Worm (Caenorhabditis elegans) whole organism, L1 larva: ENCODE data around the gene F52C9.5.

Experiments used
- C16A3.4 ChIP-seq: fragments of 150-350 bp; optimal IDR thresholded peaks from 2 replicates; lab custom pipeline; 2014; ENCODE audit warnings: missing biosample characterization, missing genetic modification characterization
- C34B4.2 ChIP-seq: sonication (generic microtip); optimal IDR thresholded peaks from 2 replicates; lab custom pipeline; 2017; ENCODE audit warnings: mild to moderate bottlenecking, missing genetic modification characterization, missing compliant biosample characterization
- F16B12.6 ChIP-seq: fragments of 150-350 bp; optimal IDR thresholded peaks from 2 replicates; lab custom pipeline; 2014; ENCODE audit warnings: missing biosample characterization, missing genetic modification characterization
- Y116A8C.19 ChIP-seq: sonication (generic microtip); optimal IDR thresholded peaks from 2 replicates; lab custom pipeline; 2016; ENCODE audit warnings: missing compliant biosample characterization, missing genetic modification characterization, borderline replicate concordance
- ama-1 ChIP-seq: fragments of 150-350 bp; optimal IDR thresholded peaks from 2 replicates; lab custom pipeline; 2014
- blmp-1 ChIP-seq: fragments of 150-350 bp; optimal IDR thresholded peaks from 2 replicates; lab custom pipeline; 2014; ENCODE audit warnings: missing biosample characterization, missing genetic modification characterization
- ceh-63 ChIP-seq: fragments of 200-800 bp; sonication (Bioruptor generic); optimal IDR thresholded peaks from 2 replicates; lab custom pipeline; 2018; ENCODE audit warnings: mild to moderate bottlenecking, missing genetic modification characterization, missing compliant biosample characterization
- ceh-88 ChIP-seq: fragments of 200-800 bp; sonication (Bioruptor generic); IDR thresholded peaks from 2 replicates; pipeline ENCODE4 v1.3.6; 2022; ENCODE audit warnings: missing genetic modification characterization, missing compliant biosample characterization
- dsc-1 ChIP-seq: sonication (generic microtip); optimal IDR thresholded peaks from 2 replicates; lab custom pipeline; 2016; ENCODE audit warnings: mild to moderate bottlenecking, missing genetic modification characterization, missing compliant biosample characterization
- efl-1 ChIP-seq, 4 experiments: fragments of 150-350 bp; optimal IDR thresholded peaks in 3 of 4; peaks in 1 of 4; 1 replicate in 1 of 4; 2 replicates in 3 of 4; lab custom pipeline; 2014; ENCODE audit warnings: missing biosample characterization in 2 of 4, missing genetic modification characterization in 2 of 4, missing genetic modification reagents in 2 of 4
- elt-3 ChIP-seq, 6 experiments: fragments of 150-350 bp in 1 of 6; sonication (generic microtip); optimal IDR thresholded peaks; 2 replicates each; lab custom pipeline; 2017 to 2018; ENCODE audit warnings: missing biosample characterization in 6 of 6, missing genetic modification characterization in 6 of 6, inconsistent platforms in 1 of 6
- fkh-8 ChIP-seq: sonication (generic microtip); optimal IDR thresholded peaks from 2 replicates; lab custom pipeline; 2016; ENCODE audit warnings: mild to moderate bottlenecking, missing genetic modification characterization, missing compliant biosample characterization
- fos-1 ChIP-seq: fragments of 150-350 bp; optimal IDR thresholded peaks from 2 replicates; lab custom pipeline; 2014; ENCODE audit warnings: missing biosample characterization, missing genetic modification characterization
- hlh-17 ChIP-seq: fragments of 200-800 bp; sonication (Bioruptor generic); optimal IDR thresholded peaks from 2 replicates; lab custom pipeline; 2018; ENCODE audit warnings: missing genetic modification characterization, mild to moderate bottlenecking, missing compliant biosample characterization, moderate library complexity, borderline replicate concordance
- irx-1 ChIP-seq: sonication (generic microtip); optimal IDR thresholded peaks from 2 replicates; lab custom pipeline; 2016; ENCODE audit warnings: missing genetic modification characterization, missing compliant biosample characterization
- lin-14 ChIP-seq: fragments of 200-800 bp; sonication (Bioruptor generic); optimal IDR thresholded peaks from 2 replicates; lab custom pipeline; 2018; ENCODE audit warnings: mild to moderate bottlenecking, missing genetic modification characterization, moderate library complexity, missing compliant biosample characterization
- lin-15B ChIP-seq: fragments of 150-350 bp; sonication (generic microtip); optimal IDR thresholded peaks from 3 replicates; lab custom pipeline; 2014; ENCODE audit warnings: missing biosample characterization, missing genetic modification characterization
- lir-3 ChIP-seq: sonication (generic microtip); optimal IDR thresholded peaks from 2 replicates; lab custom pipeline; 2016; ENCODE audit warnings: mild to moderate bottlenecking, missing genetic modification characterization, moderate library complexity, missing compliant biosample characterization; ENCODE audit not compliant: poor library complexity
- lsy-2 ChIP-seq, 2 experiments: fragments of 150-350 bp; optimal IDR thresholded peaks; 2 replicates each; lab custom pipeline; 2014; ENCODE audit warnings: missing biosample characterization in 2 of 2, missing genetic modification characterization in 2 of 2
- mab-9 ChIP-seq: fragments of 200-800 bp; sonication (Bioruptor generic); IDR thresholded peaks from 2 replicates; pipeline ENCODE4 v1.3.6; 2022; ENCODE audit warnings: missing genetic modification reagents, missing genetic modification characterization, missing compliant biosample characterization
- mep-1 ChIP-seq: fragments of 150-350 bp; optimal IDR thresholded peaks from 2 replicates; lab custom pipeline; 2014; ENCODE audit warnings: missing biosample characterization, missing genetic modification characterization
- nhr-11 ChIP-seq: fragments of 150-350 bp; optimal IDR thresholded peaks from 2 replicates; lab custom pipeline; 2014; ENCODE audit warnings: missing biosample characterization, missing genetic modification characterization
- nhr-19 ChIP-seq: fragments of 200-800 bp; sonication (Bioruptor generic); conservative IDR thresholded peaks from 2 replicates; pipeline ENCODE4 v1.3.6; 2022; ENCODE audit warnings: missing genetic modification characterization, missing compliant biosample characterization
- nhr-28 ChIP-seq: fragments of 150-350 bp; optimal IDR thresholded peaks from 2 replicates; lab custom pipeline; 2014; ENCODE audit warnings: missing biosample characterization, missing genetic modification characterization
- nhr-71 ChIP-seq: sonication (generic microtip); optimal IDR thresholded peaks from 2 replicates; lab custom pipeline; 2016; ENCODE audit warnings: mild to moderate bottlenecking, missing genetic modification characterization, moderate library complexity, missing compliant biosample characterization
- pag-3 ChIP-seq: sonication (generic microtip); optimal IDR thresholded peaks from 2 replicates; lab custom pipeline; 2017; ENCODE audit warnings: missing genetic modification characterization, mild to moderate bottlenecking, missing compliant biosample characterization, antibody characterized with exemption, borderline replicate concordance; ENCODE audit not compliant: insufficient read depth
- pax-3 ChIP-seq: fragments of 200-800 bp; sonication (Bioruptor generic); optimal IDR thresholded peaks from 2 replicates; lab custom pipeline; 2018; ENCODE audit warnings: mild to moderate bottlenecking, missing genetic modification characterization, moderate library complexity, missing compliant biosample characterization
- rnt-1 ChIP-seq: sonication (generic microtip); optimal IDR thresholded peaks from 2 replicates; lab custom pipeline; 2016; ENCODE audit warnings: mild to moderate bottlenecking, missing genetic modification characterization, moderate library complexity, missing compliant biosample characterization
- snpc-4 ChIP-seq: fragments of 150-350 bp; optimal IDR thresholded peaks from 2 replicates; lab custom pipeline; 2014; ENCODE audit warnings: missing biosample characterization, missing genetic modification characterization
- snu-23 ChIP-seq: sonication (generic microtip); optimal IDR thresholded peaks from 2 replicates; lab custom pipeline; 2016; ENCODE audit warnings: missing genetic modification characterization, missing compliant biosample characterization
- sup-37 ChIP-seq: fragments of 200-800 bp; sonication (Bioruptor generic); optimal IDR thresholded peaks from 2 replicates; lab custom pipeline; 2018; ENCODE audit warnings: mild to moderate bottlenecking, missing genetic modification characterization, missing compliant biosample characterization
- tbx-2 ChIP-seq: sonication (generic microtip); optimal IDR thresholded peaks from 2 replicates; lab custom pipeline; 2016; ENCODE audit warnings: missing genetic modification characterization, missing compliant biosample characterization
- unc-130 ChIP-seq: fragments of 150-350 bp; optimal IDR thresholded peaks from 2 replicates; lab custom pipeline; 2017; ENCODE audit warnings: missing biosample characterization, missing genetic modification characterization, inconsistent platforms
- unc-30 ChIP-seq: sonication (generic microtip); optimal IDR thresholded peaks from 2 replicates; lab custom pipeline; 2017; ENCODE audit warnings: missing biosample characterization, missing genetic modification characterization
- unc-86 ChIP-seq: sonication (generic microtip); optimal IDR thresholded peaks from 2 replicates; lab custom pipeline; 2016; ENCODE audit warnings: missing genetic modification characterization, missing compliant biosample characterization
- vab-15 ChIP-seq: sonication (generic microtip); optimal IDR thresholded peaks from 2 replicates; lab custom pipeline; 2017; ENCODE audit warnings: missing genotype, mild to moderate bottlenecking, missing genetic modification characterization, missing compliant biosample characterization
- zag-1 ChIP-seq: fragments of 150-350 bp; optimal IDR thresholded peaks from 2 replicates; lab custom pipeline; 2014; ENCODE audit warnings: missing biosample characterization, missing genetic modification characterization
- zip-4 ChIP-seq: fragments of 200-800 bp; sonication (Bioruptor generic); optimal IDR thresholded peaks from 2 replicates; lab custom pipeline; 2018; ENCODE audit warnings: mild to moderate bottlenecking, missing genetic modification characterization, moderate library complexity, missing compliant biosample characterization

Gene F52C9.5

DNA sequence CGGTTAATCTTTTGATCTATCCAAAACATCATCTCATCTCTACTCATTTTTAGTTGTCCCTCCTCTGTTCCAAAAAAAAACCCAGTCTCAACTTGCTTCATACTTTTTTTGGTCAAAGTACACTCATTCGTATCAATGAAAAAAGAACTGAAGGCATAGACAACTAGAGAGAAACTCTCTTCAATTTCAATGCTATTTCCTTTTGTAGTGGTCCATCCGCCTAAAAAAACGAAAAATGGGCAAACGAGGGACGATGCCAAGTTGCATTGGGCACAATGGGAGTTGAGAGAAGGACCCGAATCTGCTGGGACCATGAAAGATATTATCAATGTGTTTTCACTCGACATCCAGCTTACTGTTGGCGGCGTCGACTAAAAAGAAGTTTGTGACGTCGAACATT lies 21.8 kb upstream of the F52C9.5 start (continued):
- TF ChIP-seq lin-14 (GFP tag; lab: Kevin White, UChicago) = peak; percentile 77
- no peak for TF ChIP-seq irx-1
- no peak for TF ChIP-seq C16A3.4 (tag; lab: Kevin White, UChicago)
- TF ChIP-seq lsy-2 (tag; optimal IDR thresholded peaks at IDR 0.05; lab: Kevin White, UChicago) = peak in 1 of 2 experiments; percentile 35
- TF ChIP-seq nhr-19 (GFP tag; lab: Robert Waterston, UW) = peak; percentile 59
- TF ChIP-seq unc-86 = no peak
- TF ChIP-seq unc-30 (tag; lab: Kevin White, UChicago) = no peak

DNA sequence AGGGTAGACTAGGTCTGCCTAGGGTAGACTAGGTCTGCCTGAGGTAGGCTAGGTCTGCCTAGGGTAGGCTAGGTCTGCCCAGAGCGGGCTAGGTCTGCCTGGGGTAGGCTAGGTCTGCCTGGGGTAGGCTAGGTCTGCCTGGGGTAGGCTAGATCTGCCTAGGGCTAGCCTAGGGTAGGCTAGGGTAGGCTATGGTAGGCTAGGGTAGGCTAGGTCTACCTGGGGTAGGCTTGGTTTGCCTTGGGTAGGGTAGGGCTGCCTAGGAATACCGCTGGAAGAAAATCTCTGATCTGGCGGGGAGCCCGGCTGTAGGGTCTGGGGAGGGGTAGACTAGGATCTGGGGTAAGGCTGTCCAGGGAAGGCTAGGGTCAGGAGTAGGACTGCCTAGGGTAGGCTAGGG lies 16.5 kb upstream of the F52C9.5 start:
- TF ChIP-seq sup-37 (GFP tag; lab: Kevin White, UChicago) (no peak), nhr-19 (GFP tag; lab: Robert Waterston, UW) (no peak), ceh-63 (GFP tag; lab: Kevin White, UChicago) (no peak), C34B4.2 (tag; lab: Kevin White, UChicago) (no peak), lir-3 (tag; lab: Kevin White, UChicago) (no peak), mep-1 (no peak), rnt-1 (no peak), ceh-88 (GFP tag; lab: Robert Waterston, UW) (no peak)

- TF ChIP-seq nhr-71 (tag; lab: Kevin White, UChicago) = no peak
- no peak for TF ChIP-seq snpc-4
- TF ChIP-seq rnt-1 = no peak
- TF ChIP-seq nhr-28 = no peak
- no peak for TF ChIP-seq tbx-2 (tag; lab: Kevin White, UChicago)
- no peak for TF ChIP-seq fkh-8 (tag; lab: Kevin White, UChicago)
- no peak for TF ChIP-seq hlh-17
- TF ChIP-seq F16B12.6 (tag; lab: Kevin White, UChicago) = no peak
- TF ChIP-seq zip-4 (GFP tag; lab: Kevin White, UChicago) = no peak
These were observed 15.8 kb upstream of the F52C9.5 start, which contains the start of gene ZC395.11 for ce11 chrIII:5286205-5286604. TSS of gene ZC395.11 (minus strand) at chrIII:5286305.

ce11 chrIII:5287877-5288276 lies 14.1 kb upstream of the F52C9.5 start, which contains the start of gene T15B12.1:
TSS of gene T15B12.1 (plus strand) at chrIII:5288177.
- TF ChIP-seq zag-1 (tag; lab: Kevin White, UChicago) = no peak
- no peak for TF ChIP-seq lin-15B
- TF ChIP-seq elt-3 (tag; optimal IDR thresholded peaks at IDR 0.05; lab: Kevin White, UChicago) = no peak
- no peak for TF ChIP-seq pag-3 (tag; lab: Kevin White, UChicago)
- TF ChIP-seq nhr-11 (tag; lab: Kevin White, UChicago) = no peak
- TF ChIP-seq unc-130 (tag; lab: Kevin White, UChicago) = no peak
- TF ChIP-seq dsc-1 (tag; lab: Kevin White, UChicago) = no peak
- TF ChIP-seq pax-3 (tag; lab: Kevin White, UChicago) = no peak
- no peak for TF ChIP-seq C34B4.2 (tag; lab: Kevin White, UChicago)
- no peak for TF ChIP-seq ama-1 (lab: Kevin White, UChicago)
- TF ChIP-seq vab-15 (tag; lab: Kevin White, UChicago) = no peak
- no peak for TF ChIP-seq mep-1
- TF ChIP-seq fos-1 = no peak
- no peak for TF ChIP-seq snu-23 (GFP tag; lab: Kevin White, UChicago)
- no peak for TF ChIP-seq mab-9 (GFP tag; lab: Robert Waterston, UW)
- no peak for TF ChIP-seq efl-1 (optimal IDR thresholded peaks at IDR 0.05; lab: Kevin White, UChicago)
- no peak for TF ChIP-seq efl-1 (GFP tag; optimal IDR thresholded peaks at IDR 0.05 in 1 of 2; lab: Kevin White, UChicago)
- TF ChIP-seq blmp-1 (tag; lab: Kevin White, UChicago) = no peak
- no peak for TF ChIP-seq Y116A8C.19 (tag; lab: Kevin White, UChicago)
